Worm (Caenorhabditis elegans) whole organism, L4/young adult: ENCODE data around the gene F53A9.6.

Source experiments
- W03F9.2 ChIP-seq: fragments of 150-350 bp; optimal IDR thresholded peaks from 2 replicates; lab custom pipeline; 2014; ENCODE audit warnings: missing biosample characterization, missing genetic modification characterization
- dao-5 ChIP-seq: sonication (generic microtip); optimal IDR thresholded peaks from 2 replicates; lab custom pipeline; 2016; ENCODE audit warnings: missing genotype, missing genetic modification characterization, moderate library complexity, missing compliant biosample characterization
- him-1 ChIP-seq: sonication (generic microtip); optimal IDR thresholded peaks from 2 replicates; lab custom pipeline; 2016; ENCODE audit warnings: missing genotype, missing genetic modification reagents, missing genetic modification characterization, missing compliant biosample characterization

ce11 chrX:8723127-8723600, 9.6 kb upstream of the F53A9.6 start, which contains the start of gene tnt-2:
- TF ChIP-seq W03F9.2 (tag; lab: Kevin White, UChicago) (no peak), dao-5 (tag; lab: Kevin White, UChicago) (no peak), him-1 (tag; lab: Kevin White, UChicago) (no peak)
